Fruit fly (Drosophila melanogaster): Measurements from ENCODE around the gene CG42747.

Gene CG42747

dm6 chr3L:6352232-6352631 is 48.2 kb upstream of the CG42747 start, which contains the start of gene CG13300 (continued):
- TF ChIP-seq chinmo (GFP tag; IDR thresholded peaks at IDR 0.05; ENCODE audit: partially characterized antibody) (peak; percentile 91; the same call in 3 of the 4 replicates), Med (GFP tag) (peak; percentile 81), lbe (GFP tag; optimal IDR thresholded peaks at IDR 0.05) (no peak), CG2875 (GFP tag; optimal IDR thresholded peaks at IDR 0.05) (no peak), Poxn (GFP tag; IDR thresholded peaks at IDR 0.05) (no peak), Bteb2 (GFP tag; optimal IDR thresholded peaks at IDR 0.05) (no peak), vnd (GFP tag; IDR thresholded peaks at IDR 0.05; ENCODE audit: partially characterized antibody) (no peak), Jarid2 (GFP tag; optimal IDR thresholded peaks at IDR 0.05) (peak; percentile 98), fru (optimal IDR thresholded peaks at IDR 0.05) (no peak), scrt (GFP tag; optimal IDR thresholded peaks at IDR 0.05) (peak; percentile 2), CG17359 (tag; optimal IDR thresholded peaks at IDR 0.05) (no peak), NC2α (GFP tag; optimal IDR thresholded peaks at IDR 0.05) (no peak), ash1 (GFP tag; optimal IDR thresholded peaks at IDR 0.05) (no peak), CG30403 (GFP tag; optimal IDR thresholded peaks at IDR 0.05) (no peak), CG8944 (GFP tag; optimal IDR thresholded peaks at IDR 0.05) (no peak), row (GFP tag; IDR thresholded peaks at IDR 0.05) (no peak), Myb (GFP tag; optimal IDR thresholded peaks at IDR 0.05) (no peak), nmo (GFP tag; optimal IDR thresholded peaks at IDR 0.05) (no peak), h (optimal IDR thresholded peaks at IDR 0.05) (no peak), Tbp (GFP tag; optimal IDR thresholded peaks at IDR 0.05) (no peak), CG16815 (GFP tag; optimal IDR thresholded peaks at IDR 0.05) (no peak), seq (GFP tag; IDR thresholded peaks at IDR 0.05) (no peak; the same call in 1 of the 2 replicates), CG11695 (GFP tag; IDR thresholded peaks at IDR 0.05) (no peak), CG32767 (GFP tag; IDR thresholded peaks at IDR 0.05) (no peak), oc (tag; optimal IDR thresholded peaks at IDR 0.05) (peak; percentile 5), p53 (GFP tag; optimal IDR thresholded peaks at IDR 0.05) (no peak), CG2120 (GFP tag; optimal IDR thresholded peaks at IDR 0.05) (no peak), fu2 (GFP tag; optimal IDR thresholded peaks at IDR 0.05) (no peak), inv (GFP tag; IDR thresholded peaks at IDR 0.05; ENCODE audit: partially characterized antibody) (peak; percentile 21; the same call in 1 of the 2 replicates), CG3407 (GFP tag; optimal IDR thresholded peaks at IDR 0.05) (no peak), nerfin-2 (GFP tag; IDR thresholded peaks at IDR 0.05; ENCODE audit: partially characterized antibody) (no peak), CG7963 (GFP tag; IDR thresholded peaks at IDR 0.05; ENCODE audit: partially characterized antibody) (no peak), CoRest (tag; optimal IDR thresholded peaks at IDR 0.05) (no peak), HLHmδ (GFP tag; optimal IDR thresholded peaks at IDR 0.05) (peak; percentile 94), luna (GFP tag; optimal IDR thresholded peaks at IDR 0.05) (no peak), CG9609 (GFP tag; optimal IDR thresholded peaks at IDR 0.05) (no peak), maf-S (GFP tag; optimal IDR thresholded peaks at IDR 0.05) (no peak), CG17328 (GFP tag; IDR thresholded peaks at IDR 0.05) (no peak; the same call in 1 of the 2 replicates), ci (GFP tag; IDR thresholded peaks at IDR 0.05) (peak; percentile 75; the same call in 2 of the 3 replicates), wdn (GFP tag; IDR thresholded peaks at IDR 0.05) (no peak), CG3163 (GFP tag; optimal IDR thresholded peaks at IDR 0.05) (no peak), CG11723 (GFP tag; optimal IDR thresholded peaks at IDR 0.05) (no peak), CG17612 (GFP tag; IDR thresholded peaks at IDR 0.05) (no peak), CG4617 (GFP tag; optimal IDR thresholded peaks at IDR 0.05; ENCODE audit: borderline replicate concordance) (no peak), NC2β (GFP tag; optimal IDR thresholded peaks at IDR 0.05) (no peak), YL-1 (GFP tag; optimal IDR thresholded peaks at IDR 0.05) (no peak), corto (GFP tag; optimal IDR thresholded peaks at IDR 0.05) (no peak), Vsx1 (GFP tag; optimal IDR thresholded peaks at IDR 0.05) (no peak), CG2889 (GFP tag; IDR thresholded peaks at IDR 0.05) (no peak), al (GFP tag; IDR thresholded peaks at IDR 0.05) (no peak), Mrtf (GFP tag; IDR thresholded peaks at IDR 0.05) (no peak), crp (GFP tag; optimal IDR thresholded peaks at IDR 0.05) (no peak)
